Fruit fly (Drosophila melanogaster) whole organism, pupa: Measurements from ENCODE around the gene CG43322.

Source experiments
- CG12605 ChIP-seq: fragments of 200-800 bp; sonication (Bioruptor generic); IDR thresholded peaks from 2 replicates; pipeline ENCODE4 v1.3.6; 2022; ENCODE audit warnings: missing biosample characterization, missing genetic modification characterization
- CG14655 ChIP-seq: fragments of 200-800 bp; sonication (Bioruptor generic); optimal IDR thresholded peaks from 3 replicates; lab custom pipeline; 2017; ENCODE audit warnings: mild to moderate bottlenecking, missing biosample characterization, missing genetic modification reagents, missing genetic modification characterization
- CG32121 ChIP-seq: fragments of 200-800 bp; sonication (Bioruptor generic); IDR thresholded peaks from 2 replicates; pipeline ENCODE4 v1.3.6; 2022; ENCODE audit warnings: missing biosample characterization, missing genetic modification characterization
- CG34367 ChIP-seq: fragments of 200-800 bp; sonication (Bioruptor generic); optimal IDR thresholded peaks from 2 replicates; lab custom pipeline; 2018; ENCODE audit warnings: missing biosample characterization, mild to moderate bottlenecking, missing genetic modification characterization
- CG4496 ChIP-seq: fragments of 200-800 bp; sonication (Bioruptor generic); IDR thresholded peaks from 3 replicates; pipeline ENCODE4 v1.3.6; 2022; ENCODE audit warnings: missing biosample characterization, missing genetic modification characterization
- CG8159 ChIP-seq: fragments of 200-800 bp; sonication (Bioruptor generic); optimal IDR thresholded peaks from 3 replicates; lab custom pipeline; 2018; ENCODE audit warnings: missing biosample characterization, mild to moderate bottlenecking, missing genetic modification characterization, moderate library complexity
- CG8301 ChIP-seq: fragments of 200-800 bp; sonication (Bioruptor generic); optimal IDR thresholded peaks from 2 replicates; lab custom pipeline; 2018; ENCODE audit warnings: missing biosample characterization, mild to moderate bottlenecking, missing genetic modification characterization
- Snoo ChIP-seq: fragments of 200-800 bp; sonication (Bioruptor generic); optimal IDR thresholded peaks from 3 replicates; lab custom pipeline; 2017; ENCODE audit warnings: missing biosample characterization, mild to moderate bottlenecking, missing genetic modification characterization, inconsistent platforms
- fd96Ca ChIP-seq: fragments of 200-800 bp; sonication (Bioruptor generic); IDR thresholded peaks from 3 replicates; pipeline ENCODE4 v1.3.6; 2022; ENCODE audit warnings: missing biosample characterization, missing genetic modification characterization
- gl ChIP-seq: fragments of 200-800 bp; sonication (Bioruptor generic); optimal IDR thresholded peaks from 2 replicates; lab custom pipeline; 2018; ENCODE audit warnings: missing biosample characterization, mild to moderate bottlenecking, missing genetic modification characterization
- rn ChIP-seq: fragments of 200-800 bp; sonication (Bioruptor generic); IDR thresholded peaks from 2 replicates; pipeline ENCODE4 v1.3.6; 2022; ENCODE audit warnings: missing biosample characterization, missing genetic modification characterization

- TF ChIP-seq CG4496 (GFP tag; lab: Robert Waterston, UW) = no peak
- no peak for TF ChIP-seq CG8159
- no peak for TF ChIP-seq rn (GFP tag; lab: Robert Waterston, UW)
- no peak for TF ChIP-seq fd96Ca (GFP tag; lab: Robert Waterston, UW)
- TF ChIP-seq CG34367 (tag; lab: Kevin White, UChicago) = no peak
- no peak for TF ChIP-seq Snoo (tag; lab: Kevin White, UChicago)
- TF ChIP-seq CG8301 (tag; lab: Kevin White, UChicago) = no peak
- no peak for TF ChIP-seq CG14655
- TF ChIP-seq CG32121 (GFP tag; lab: Robert Waterston, UW) = no peak
- no peak for TF ChIP-seq CG12605
- no peak for TF ChIP-seq gl (tag; lab: Kevin White, UChicago)
These were observed 15.8 kb downstream of the CG43322 start for dm6 chr2L:7028990-7029389.
